Fruit fly (Drosophila melanogaster): ENCODE measurements around the gene Dpck.

Dpck gene

dm6 chr3R:7074297-7075114 lies 7.5 kb upstream of the Dpck start, which contains the start of the genes Ufl1 and CG1943 (continued):
- TF ChIP-seq CG3407 (GFP tag; optimal IDR thresholded peaks at IDR 0.05) (no peak), Usf (GFP tag; optimal IDR thresholded peaks at IDR 0.05) (no peak), Adf1 (GFP tag; IDR thresholded peaks at IDR 0.05) (no peak), wek (GFP tag; optimal IDR thresholded peaks at IDR 0.05) (peak; percentile 5), CG8924 (tag; optimal IDR thresholded peaks at IDR 0.05) (no peak), CG17568 (GFP tag; optimal IDR thresholded peaks at IDR 0.05) (no peak), ash1 (GFP tag; optimal IDR thresholded peaks at IDR 0.05) (no peak), CG14965 (GFP tag; optimal IDR thresholded peaks at IDR 0.05; ENCODE audit: borderline replicate concordance) (no peak), cad (GFP tag; optimal IDR thresholded peaks at IDR 0.05) (no peak), unpg (GFP tag; optimal IDR thresholded peaks at IDR 0.05) (no peak), HLH54F (GFP tag; optimal IDR thresholded peaks at IDR 0.05) (no peak), Mad (GFP tag; optimal IDR thresholded peaks at IDR 0.05) (no peak), so (GFP tag; IDR thresholded peaks at IDR 0.05) (no peak), bab2 (GFP tag; optimal IDR thresholded peaks at IDR 0.05) (no peak), CG18476 (GFP tag; optimal IDR thresholded peaks at IDR 0.05) (no peak), Poxn (GFP tag; IDR thresholded peaks at IDR 0.05) (no peak), H2.0 (GFP tag; IDR thresholded peaks at IDR 0.05) (no peak), amos (GFP tag; IDR thresholded peaks at IDR 0.05; ENCODE audit: partially characterized antibody) (no peak), kah (GFP tag; optimal IDR thresholded peaks at IDR 0.05) (peak; percentile 73), inv (GFP tag; IDR thresholded peaks at IDR 0.05; ENCODE audit: partially characterized antibody) (no peak), stwl (tag; optimal IDR thresholded peaks at IDR 0.05) (peak; percentile 55), CG3163 (GFP tag; optimal IDR thresholded peaks at IDR 0.05) (no peak), Fer2 (tag; optimal IDR thresholded peaks at IDR 0.05) (no peak), CG12219 (GFP tag; optimal IDR thresholded peaks at IDR 0.05) (no peak), prd (optimal IDR thresholded peaks at IDR 0.05) (no peak), prd (GFP tag; IDR thresholded peaks at IDR 0.05) (no peak), CG15514 (GFP tag; optimal IDR thresholded peaks at IDR 0.05) (peak; percentile 49), nmo (GFP tag; optimal IDR thresholded peaks at IDR 0.05) (peak; percentile 65), Awh (GFP tag; IDR thresholded peaks at IDR 0.05) (no peak), zen2 (GFP tag; IDR thresholded peaks at IDR 0.05; ENCODE audit: partially characterized antibody) (no peak), NC2β (GFP tag; optimal IDR thresholded peaks at IDR 0.05) (no peak), CG18619 (GFP tag; optimal IDR thresholded peaks at IDR 0.05) (no peak), Doc2 (GFP tag; IDR thresholded peaks at IDR 0.05) (no peak), Ssrp (tag; optimal IDR thresholded peaks at IDR 0.05) (no peak), CG4282 (GFP tag; optimal IDR thresholded peaks at IDR 0.05) (no peak), Ets97D (GFP tag; optimal IDR thresholded peaks at IDR 0.05) (peak; percentile 60), Bgb (GFP tag; IDR thresholded peaks at IDR 0.05; ENCODE audit: partially characterized antibody) (no peak), CG6791 (GFP tag; IDR thresholded peaks at IDR 0.05; ENCODE audit: partially characterized antibody) (no peak), kni (GFP tag; optimal IDR thresholded peaks at IDR 0.05) (no peak), gfzf (GFP tag; optimal IDR thresholded peaks at IDR 0.05) (peak; percentile 95), H15 (GFP tag; IDR thresholded peaks at IDR 0.05) (no peak), CG6654 (GFP tag; optimal IDR thresholded peaks at IDR 0.05) (no peak), Hr51 (GFP tag; optimal IDR thresholded peaks at IDR 0.05) (peak in 1 of 2 experiments; percentile 2), CG13624 (GFP tag; optimal IDR thresholded peaks at IDR 0.05) (no peak), Abd-B (GFP tag; optimal IDR thresholded peaks at IDR 0.05) (no peak), zfh2 (GFP tag; optimal IDR thresholded peaks at IDR 0.05) (no peak), CG12391 (tag; optimal IDR thresholded peaks at IDR 0.05) (peak; percentile 25), lola (GFP tag; optimal IDR thresholded peaks at IDR 0.05) (peak in 1 of 3 experiments; percentile 14), pnt (GFP tag; optimal IDR thresholded peaks at IDR 0.05) (no peak)

All from whole organism, embryonic.